Worm (Caenorhabditis elegans) whole organism, early embryonic: ENCODE measurements around the gene nhr-97.
"Not testable (repeated sequence)": the region's sequence is repeated elsewhere in the genome, so short reads cannot be mapped to it uniquely, and the experiment has no call there.

ENCODE experiments used
- B0310.2 ChIP-seq: sonication (generic microtip); optimal IDR thresholded peaks from 2 replicates; lab custom pipeline; 2016; ENCODE audit warnings: mild to moderate bottlenecking, missing genetic modification characterization, missing compliant biosample characterization
- F13C5.2 ChIP-seq: sonication (generic microtip); optimal IDR thresholded peaks from 2 replicates; lab custom pipeline; 2017; ENCODE audit warnings: mild to moderate bottlenecking, missing genetic modification characterization, inconsistent platforms, missing compliant biosample characterization
- aly-1 ChIP-seq: sonication (generic microtip); optimal IDR thresholded peaks from 2 replicates; lab custom pipeline; 2016; ENCODE audit warnings: missing genetic modification characterization, missing compliant biosample characterization
- ama-1 ChIP-seq: fragments of 150-350 bp; optimal IDR thresholded peaks from 2 replicates; lab custom pipeline; 2014
- ceh-13 ChIP-seq: fragments of 200-800 bp; sonication (Bioruptor generic); optimal IDR thresholded peaks from 2 replicates; lab custom pipeline; 2018; ENCODE audit warnings: mild to moderate bottlenecking, missing genetic modification characterization, missing compliant biosample characterization
- ceh-36 ChIP-seq: sonication (generic microtip); optimal IDR thresholded peaks from 2 replicates; lab custom pipeline; 2016; ENCODE audit warnings: missing genetic modification characterization, inconsistent platforms, missing compliant biosample characterization
- ets-7 ChIP-seq: sonication (generic microtip); optimal IDR thresholded peaks from 2 replicates; lab custom pipeline; 2016; ENCODE audit warnings: missing genotype, missing genetic modification characterization, missing compliant biosample characterization
- flt-1 ChIP-seq: fragments of 200-800 bp; sonication (Bioruptor generic); IDR thresholded peaks from 2 replicates; pipeline ENCODE4 v1.3.6; 2022; ENCODE audit warnings: missing genetic modification characterization, missing compliant biosample characterization
- hmbx-1 ChIP-seq: sonication (generic microtip); optimal IDR thresholded peaks from 2 replicates; lab custom pipeline; 2016; ENCODE audit warnings: mild to moderate bottlenecking, missing genetic modification characterization, missing compliant biosample characterization
- hmg-4 ChIP-seq: fragments of 200-800 bp; sonication (Bioruptor generic); optimal IDR thresholded peaks from 2 replicates; lab custom pipeline; 2018; ENCODE audit warnings: mild to moderate bottlenecking, missing genetic modification characterization, missing compliant biosample characterization
- hnd-1 ChIP-seq: sonication (generic microtip); optimal IDR thresholded peaks from 2 replicates; lab custom pipeline; 2016; ENCODE audit warnings: missing genetic modification characterization, missing compliant biosample characterization
- pes-1 ChIP-seq: fragments of 200-800 bp; sonication (Bioruptor generic); IDR thresholded peaks from 2 replicates; pipeline ENCODE4 v1.3.6; 2022; ENCODE audit warnings: missing genetic modification reagents, missing genetic modification characterization, missing compliant biosample characterization
- scrt-1 ChIP-seq: fragments of 200-800 bp; sonication (Bioruptor generic); IDR thresholded peaks from 2 replicates; pipeline ENCODE4 v1.3.6; 2022; ENCODE audit warnings: missing genetic modification characterization, missing compliant biosample characterization
- sea-1 ChIP-seq: fragments of 200-800 bp; sonication (Bioruptor generic); conservative IDR thresholded peaks from 2 replicates; pipeline ENCODE4 v1.3.6; 2022; ENCODE audit warnings: missing genetic modification characterization, missing compliant biosample characterization
- tbx-11 ChIP-seq: fragments of 200-800 bp; sonication (Bioruptor generic); IDR thresholded peaks from 2 replicates; pipeline ENCODE4 v1.3.6; 2022; ENCODE audit warnings: missing genetic modification characterization, missing compliant biosample characterization
- tbx-37 ChIP-seq: fragments of 200-800 bp; sonication (Bioruptor generic); conservative IDR thresholded peaks from 2 replicates; pipeline ENCODE4 v1.3.6; 2022; ENCODE audit warnings: missing genetic modification reagents, missing genetic modification characterization, missing compliant biosample characterization
- tra-4 ChIP-seq: sonication (generic microtip); optimal IDR thresholded peaks from 2 replicates; lab custom pipeline; 2017; ENCODE audit warnings: missing genetic modification characterization, missing compliant biosample characterization

nhr-97 gene

ce11 chrIV:9735750-9736149, 21.7 kb upstream of the nhr-97 start:
- no peak for TF ChIP-seq hmg-4 (GFP tag; lab: Kevin White, UChicago)
- no peak for TF ChIP-seq F13C5.2 (tag; lab: Kevin White, UChicago)
- no peak for TF ChIP-seq flt-1 (GFP tag; lab: Robert Waterston, UW)
- no peak for TF ChIP-seq ceh-36 (tag; lab: Kevin White, UChicago)
- TF ChIP-seq B0310.2 (tag; lab: Kevin White, UChicago): no peak
- no peak for TF ChIP-seq pes-1 (GFP tag; lab: Robert Waterston, UW)

- TF ChIP-seq aly-1: no peak
- TF ChIP-seq ets-7: no peak
- TF ChIP-seq scrt-1 (GFP tag; lab: Robert Waterston, UW): no peak
- TF ChIP-seq ceh-36 (tag; lab: Kevin White, UChicago): no peak
- no peak for TF ChIP-seq sea-1
- TF ChIP-seq hmg-4 (GFP tag; lab: Kevin White, UChicago): no peak
- TF ChIP-seq tbx-37 (GFP tag; lab: Robert Waterston, UW): no peak
- TF ChIP-seq ceh-13 (GFP tag; lab: Kevin White, UChicago): no peak
- no peak for TF ChIP-seq tbx-11 (GFP tag; lab: Robert Waterston, UW)
- no peak for TF ChIP-seq hmbx-1 (tag; lab: Kevin White, UChicago)
- no peak for TF ChIP-seq B0310.2 (tag; lab: Kevin White, UChicago)
- TF ChIP-seq flt-1 (GFP tag; lab: Robert Waterston, UW): no peak
- TF ChIP-seq hnd-1 (tag; lab: Kevin White, UChicago): no peak
- TF ChIP-seq F13C5.2 (tag; lab: Kevin White, UChicago): no peak
- TF ChIP-seq pes-1 (GFP tag; lab: Robert Waterston, UW): no peak
- no peak for TF ChIP-seq tra-4
- TF ChIP-seq ama-1 (lab: Kevin White, UChicago): no peak
Measured at ce11 chrIV:9737204-9737790, 20.1 kb upstream of the nhr-97 start, which contains the start of gene cka-1. cka-1 (minus strand) TSS chrIV:9737621.

ce11 chrIV:9738194-9738593, 19.2 kb upstream of the nhr-97 start, which contains the start of gene C28D4.10:
C28D4.10 (plus strand) TSS chrIV:9738494.
- no peak for TF ChIP-seq ama-1 (lab: Kevin White, UChicago)
- no peak for TF ChIP-seq ets-7
- TF ChIP-seq scrt-1 (GFP tag; lab: Robert Waterston, UW): no peak
- TF ChIP-seq hmg-4 (GFP tag; lab: Kevin White, UChicago): no peak
- no peak for TF ChIP-seq hmbx-1 (tag; lab: Kevin White, UChicago)
- TF ChIP-seq ceh-13 (GFP tag; lab: Kevin White, UChicago): no peak
- no peak for TF ChIP-seq pes-1 (GFP tag; lab: Robert Waterston, UW)
- TF ChIP-seq hnd-1 (tag; lab: Kevin White, UChicago): no peak
- no peak for TF ChIP-seq tbx-11 (GFP tag; lab: Robert Waterston, UW)
- no peak for TF ChIP-seq flt-1 (GFP tag; lab: Robert Waterston, UW)
- no peak for TF ChIP-seq sea-1
- TF ChIP-seq tbx-37 (GFP tag; lab: Robert Waterston, UW): no peak
- no peak for TF ChIP-seq B0310.2 (tag; lab: Kevin White, UChicago)
- TF ChIP-seq ceh-36 (tag; lab: Kevin White, UChicago): no peak
- no peak for TF ChIP-seq aly-1
- TF ChIP-seq tra-4: no peak
- TF ChIP-seq F13C5.2 (tag; lab: Kevin White, UChicago): no peak

- TF ChIP-seq tbx-11 (GFP tag; lab: Robert Waterston, UW): no peak
- TF ChIP-seq tbx-37 (GFP tag; lab: Robert Waterston, UW): no peak
- no peak for TF ChIP-seq ets-7
- no peak for TF ChIP-seq F13C5.2 (tag; lab: Kevin White, UChicago)
- no peak for TF ChIP-seq flt-1 (GFP tag; lab: Robert Waterston, UW)
- TF ChIP-seq hmbx-1 (tag; lab: Kevin White, UChicago): no peak
- no peak for TF ChIP-seq scrt-1 (GFP tag; lab: Robert Waterston, UW)
- TF ChIP-seq hmg-4 (GFP tag; lab: Kevin White, UChicago): no peak
- no peak for TF ChIP-seq ceh-13 (GFP tag; lab: Kevin White, UChicago)
- no peak for TF ChIP-seq ceh-36 (tag; lab: Kevin White, UChicago)
- TF ChIP-seq aly-1: no peak
- TF ChIP-seq pes-1 (GFP tag; lab: Robert Waterston, UW): no peak
- no peak for TF ChIP-seq B0310.2 (tag; lab: Kevin White, UChicago)
- TF ChIP-seq ama-1 (lab: Kevin White, UChicago): no peak
- TF ChIP-seq sea-1: no peak
- no peak for TF ChIP-seq hnd-1 (tag; lab: Kevin White, UChicago)
- no peak for TF ChIP-seq tra-4
Measured at ce11 chrIV:9739001-9739400, 18.4 kb upstream of the nhr-97 start.

ce11 chrIV:9740851-9741549, 16.4 kb upstream of the nhr-97 start, which contains the start of gene gln-6:
gln-6 (minus strand) TSS chrIV:9740901.
- TF ChIP-seq pes-1 (GFP tag; lab: Robert Waterston, UW); sea-1; tbx-11 (GFP tag; lab: Robert Waterston, UW): not testable (repeated sequence)

ce11 chrIV:9742883-9743282, 14.6 kb upstream of the nhr-97 start, which contains the start of gene C28D4.7:
C28D4.7 (minus strand) TSS chrIV:9743147.
- TF ChIP-seq pes-1 (GFP tag; lab: Robert Waterston, UW) (no peak), hnd-1 (tag; lab: Kevin White, UChicago) (no peak), ceh-13 (GFP tag; lab: Kevin White, UChicago) (no peak), F13C5.2 (tag; lab: Kevin White, UChicago) (no peak), scrt-1 (GFP tag; lab: Robert Waterston, UW) (no peak), flt-1 (GFP tag; lab: Robert Waterston, UW) (no peak), hmg-4 (GFP tag; lab: Kevin White, UChicago) (no peak), ets-7 (no peak), tra-4 (no peak), tbx-37 (GFP tag; lab: Robert Waterston, UW) (no peak), tbx-11 (GFP tag; lab: Robert Waterston, UW) (no peak), B0310.2 (tag; lab: Kevin White, UChicago) (no peak), ceh-36 (tag; lab: Kevin White, UChicago) (no peak), hmbx-1 (tag; lab: Kevin White, UChicago) (no peak), ama-1 (lab: Kevin White, UChicago) (no peak), aly-1 (no peak), sea-1 (no peak)
